Fruit fly (Drosophila melanogaster): Measurements from ENCODE around the gene CG14151.
A peak's percentile ranks its signal among the peaks of the same experiment; 100 is the strongest.

CG14151 gene

DNA sequence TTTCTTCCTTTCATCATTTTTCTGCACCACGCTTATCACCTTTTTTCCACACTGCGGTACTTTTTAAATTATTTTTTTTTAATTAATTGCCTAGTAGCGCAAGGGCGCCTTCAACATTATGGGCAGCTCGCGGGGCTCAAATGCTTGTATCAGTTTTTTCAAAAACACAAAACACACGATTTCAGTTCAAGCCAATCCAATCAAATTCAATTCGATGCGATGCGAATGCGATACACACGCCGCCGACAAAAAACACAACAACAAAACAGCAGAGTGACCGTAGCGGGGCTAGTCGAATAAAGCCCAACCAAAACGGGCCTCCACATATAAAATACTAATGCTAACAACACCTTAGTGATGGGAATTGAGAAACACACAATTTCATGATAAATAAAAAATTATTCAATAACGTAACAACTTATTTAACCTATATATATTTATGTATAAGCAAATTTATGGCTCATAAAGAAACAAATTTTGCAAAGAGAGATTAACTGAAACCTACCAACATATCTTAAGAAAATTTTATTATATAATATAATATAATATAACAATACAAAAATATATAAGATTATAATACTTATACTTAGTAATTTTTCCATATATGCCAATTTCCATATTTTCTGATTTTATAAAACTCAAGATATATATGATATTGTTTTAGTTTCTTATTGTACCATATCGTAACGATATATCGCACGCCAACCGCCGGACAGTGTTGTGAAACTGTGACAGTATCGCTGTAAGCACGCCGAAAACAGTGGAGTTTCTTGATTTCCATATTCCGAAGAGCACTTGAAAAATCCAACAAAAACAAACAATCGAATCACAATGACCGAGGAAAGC is 32.7 kb upstream of the CG14151 start, which contains the start of the genes CG32066 and CG8003 (continued):
- no peak for TF ChIP-seq twi (tag; optimal IDR thresholded peaks at IDR 0.05)
- TF ChIP-seq org-1 (GFP tag; optimal IDR thresholded peaks at IDR 0.05): no peak
- TF ChIP-seq odd (GFP tag; optimal IDR thresholded peaks at IDR 0.05): no peak
- TF ChIP-seq mld (GFP tag; IDR thresholded peaks at IDR 0.05; ENCODE audit: partially characterized antibody): peak; percentile 70; the same call in 2 of the 3 replicates
- no peak for TF ChIP-seq Neu2 (GFP tag; optimal IDR thresholded peaks at IDR 0.05; ENCODE audit: borderline replicate concordance)
- no peak for TF ChIP-seq br (optimal IDR thresholded peaks at IDR 0.05)
- TF ChIP-seq CG11696 (GFP tag; IDR thresholded peaks at IDR 0.05): no peak
- peak; percentile 0 for TF ChIP-seq fd102C (GFP tag; optimal IDR thresholded peaks at IDR 0.05)
- peak; percentile 61 for TF ChIP-seq CG17568 (GFP tag; optimal IDR thresholded peaks at IDR 0.05)
- no peak for TF ChIP-seq sc (optimal IDR thresholded peaks at IDR 0.05)
- TF ChIP-seq sc (GFP tag; optimal IDR thresholded peaks at IDR 0.05): no peak
- no peak for TF ChIP-seq ash1 (GFP tag; optimal IDR thresholded peaks at IDR 0.05)
- no peak for TF ChIP-seq CG13894 (tag; optimal IDR thresholded peaks at IDR 0.05)
- peak; percentile 67 for TF ChIP-seq CG12659 (GFP tag; optimal IDR thresholded peaks at IDR 0.05)
- peak; percentile 87 for TF ChIP-seq chm (GFP tag; IDR thresholded peaks at IDR 0.05)
- TF ChIP-seq MESR4 (GFP tag; optimal IDR thresholded peaks at IDR 0.05): peak; percentile 64
- no peak for TF ChIP-seq H15 (GFP tag; IDR thresholded peaks at IDR 0.05)
- no peak for TF ChIP-seq fu2 (GFP tag; optimal IDR thresholded peaks at IDR 0.05)
- TF ChIP-seq klu (GFP tag; IDR thresholded peaks at IDR 0.05): no peak
- peak; percentile 12 for TF ChIP-seq zf30C (GFP tag; optimal IDR thresholded peaks at IDR 0.05)
- TF ChIP-seq gem (tag; optimal IDR thresholded peaks at IDR 0.05): peak; percentile 72
- TF ChIP-seq Xbp1 (GFP tag; optimal IDR thresholded peaks at IDR 0.05): peak; percentile 29
- peak; percentile 27 for TF ChIP-seq nau (GFP tag; optimal IDR thresholded peaks at IDR 0.05)
- no peak for TF ChIP-seq Myb (GFP tag; optimal IDR thresholded peaks at IDR 0.05)
- TF ChIP-seq CG4282 (GFP tag; optimal IDR thresholded peaks at IDR 0.05): no peak
- TF ChIP-seq CG8388 (GFP tag; optimal IDR thresholded peaks at IDR 0.05): peak; percentile 13
- TF ChIP-seq usp (GFP tag; optimal IDR thresholded peaks at IDR 0.05): no peak
- TF ChIP-seq fd3F (GFP tag; optimal IDR thresholded peaks at IDR 0.05): no peak
- TF ChIP-seq dysf (GFP tag; IDR thresholded peaks at IDR 0.05): no peak
- peak; percentile 72 for TF ChIP-seq CoRest (tag; optimal IDR thresholded peaks at IDR 0.05)
- no peak for TF ChIP-seq bab2 (GFP tag; optimal IDR thresholded peaks at IDR 0.05)
- TF ChIP-seq NC2α (GFP tag; optimal IDR thresholded peaks at IDR 0.05): no peak
- no peak for TF ChIP-seq CG14667 (GFP tag; IDR thresholded peaks at IDR 0.05)
- TF ChIP-seq danr (GFP tag; IDR thresholded peaks at IDR 0.05): no peak
- no peak for TF ChIP-seq CG31224 (GFP tag; IDR thresholded peaks at IDR 0.05)
- TF ChIP-seq Pdp1 (GFP tag; optimal IDR thresholded peaks at IDR 0.05): peak in 1 of 2 experiments; percentile 27
- TF ChIP-seq D19A (tag; optimal IDR thresholded peaks at IDR 0.05): no peak
- TF ChIP-seq CG8924 (tag; optimal IDR thresholded peaks at IDR 0.05): peak; percentile 56
- TF ChIP-seq tup (GFP tag; optimal IDR thresholded peaks at IDR 0.05): no peak
- no peak for TF ChIP-seq CG18476 (GFP tag; optimal IDR thresholded peaks at IDR 0.05)
- TF ChIP-seq CG16779 (GFP tag; IDR thresholded peaks at IDR 0.05): no peak
- no peak for TF ChIP-seq Xrp1 (GFP tag; IDR thresholded peaks at IDR 0.05)
- TF ChIP-seq tll (GFP tag; optimal IDR thresholded peaks at IDR 0.05): no peak
- peak; percentile 77 for TF ChIP-seq CG12391 (tag; optimal IDR thresholded peaks at IDR 0.05)
- no peak for TF ChIP-seq z (GFP tag; IDR thresholded peaks at IDR 0.05)
- no peak for TF ChIP-seq ewg (GFP tag; optimal IDR thresholded peaks at IDR 0.05)
- peak; percentile 49 for TF ChIP-seq kah (GFP tag; optimal IDR thresholded peaks at IDR 0.05)
- TF ChIP-seq CG2199 (GFP tag; IDR thresholded peaks at IDR 0.05): peak; percentile 76
- TF ChIP-seq CG12744 (GFP tag; optimal IDR thresholded peaks at IDR 0.05): no peak
- TF ChIP-seq CG17359 (tag; optimal IDR thresholded peaks at IDR 0.05): peak; percentile 4
